Fruit fly (Drosophila melanogaster) whole organism, embryonic: Measurements from ENCODE around the gene Ppn.

Source experiments
- Atf3 ChIP-seq: fragments of 200-800 bp; sonication (Bioruptor generic); optimal IDR thresholded peaks from 3 replicates; lab custom pipeline; 2016; ENCODE audit warnings: missing biosample characterization, missing genetic modification characterization
- B-H1 ChIP-seq: fragments of 200-800 bp; sonication (Bioruptor generic); IDR thresholded peaks from 3 replicates; pipeline ENCODE4 v1.3.6; 2022; ENCODE audit warnings: missing biosample characterization, missing genetic modification characterization
- CG10147 ChIP-seq: fragments of 200-800 bp; sonication (Bioruptor generic); optimal IDR thresholded peaks from 2 replicates; lab custom pipeline; 2019; ENCODE audit warnings: missing biosample characterization, mild to moderate bottlenecking, missing genetic modification characterization, moderate library complexity
- CG10321 ChIP-seq: fragments of 200-800 bp; sonication (Bioruptor generic); IDR thresholded peaks from 2 replicates; pipeline ENCODE4 v1.3.6; 2022; ENCODE audit warnings: missing biosample characterization, missing genetic modification characterization
- CG10543 ChIP-seq: fragments of 200-800 bp; sonication (Bioruptor generic); optimal IDR thresholded peaks from 3 replicates; lab custom pipeline; 2017; ENCODE audit warnings: missing biosample characterization, mild to moderate bottlenecking, missing genetic modification characterization, moderate library complexity
- CG10959 ChIP-seq: fragments of 200-800 bp; sonication (Bioruptor generic); IDR thresholded peaks from 2 replicates; pipeline ENCODE4 v1.3.6; 2022; ENCODE audit warnings: missing biosample characterization, missing genetic modification characterization
- CG11085 ChIP-seq: fragments of 200-800 bp; sonication (Bioruptor generic); IDR thresholded peaks from 2 replicates; pipeline ENCODE4 v1.3.6; 2022; ENCODE audit warnings: missing biosample characterization, missing genetic modification characterization
- CG11456 ChIP-seq: fragments of 200-800 bp; sonication (Bioruptor generic); IDR thresholded peaks from 3 replicates; pipeline ENCODE4 v1.3.6; 2022; ENCODE audit warnings: missing biosample characterization, missing genetic modification characterization
- CG11696 ChIP-seq: fragments of 200-800 bp; sonication (Bioruptor generic); IDR thresholded peaks from 2 replicates; pipeline ENCODE4 v1.3.6; 2022; ENCODE audit warnings: missing biosample characterization, missing genetic modification characterization
- CG14710 ChIP-seq: fragments of 200-800 bp; sonication (Bioruptor generic); optimal IDR thresholded peaks from 3 replicates; lab custom pipeline; 2019; ENCODE audit warnings: missing biosample characterization, mild to moderate bottlenecking, missing genetic modification characterization, moderate library complexity
- CG3065 ChIP-seq: fragments of 200-800 bp; sonication (Bioruptor generic); optimal IDR thresholded peaks from 2 replicates; lab custom pipeline; 2016; ENCODE audit warnings: missing biosample characterization, missing genetic modification characterization
- CG7745 ChIP-seq: fragments of 200-800 bp; sonication (Bioruptor generic); optimal IDR thresholded peaks from 2 replicates; lab custom pipeline; 2018; ENCODE audit warnings: missing biosample characterization, mild to moderate bottlenecking, missing genetic modification characterization, moderate library complexity
- CG7987 ChIP-seq: fragments of 200-800 bp; sonication (Bioruptor generic); optimal IDR thresholded peaks from 2 replicates; lab custom pipeline; 2018; ENCODE audit warnings: missing biosample characterization, mild to moderate bottlenecking, missing genetic modification characterization, moderate library complexity
- CG8924 ChIP-seq: fragments of 200-800 bp; optimal IDR thresholded peaks from 3 replicates; lab custom pipeline; 2019; ENCODE audit warnings: missing biosample characterization, mild to moderate bottlenecking, missing genetic modification characterization, moderate library complexity
- CG9437 ChIP-seq: fragments of 200-800 bp; sonication (Bioruptor generic); optimal IDR thresholded peaks from 2 replicates; lab custom pipeline; 2018; ENCODE audit warnings: missing biosample characterization, mild to moderate bottlenecking, missing genetic modification characterization
- Dad ChIP-seq: fragments of 200-800 bp; sonication (Bioruptor generic); optimal IDR thresholded peaks from 3 replicates; lab custom pipeline; 2016; ENCODE audit warnings: missing biosample characterization, missing genetic modification characterization
- Dek ChIP-seq: fragments of 200-800 bp; sonication (Bioruptor generic); optimal IDR thresholded peaks from 3 replicates; lab custom pipeline; 2019; ENCODE audit warnings: missing biosample characterization, mild to moderate bottlenecking, missing genetic modification characterization, moderate library complexity
- Dip3 ChIP-seq: fragments of 200-800 bp; sonication (Bioruptor generic); optimal IDR thresholded peaks from 3 replicates; lab custom pipeline; 2016; ENCODE audit warnings: missing biosample characterization, missing genetic modification characterization
- Dp ChIP-seq: fragments of 200-800 bp; sonication (Bioruptor generic); optimal IDR thresholded peaks from 2 replicates; lab custom pipeline; 2018; ENCODE audit warnings: missing biosample characterization, mild to moderate bottlenecking, missing genetic modification characterization, moderate library complexity
- E2f2 ChIP-seq: fragments of 200-800 bp; sonication (Bioruptor generic); IDR thresholded peaks from 2 replicates; pipeline ENCODE4 v1.3.6; 2022; ENCODE audit warnings: missing biosample characterization, missing genetic modification characterization
- Elba2 ChIP-seq: fragments of 200-800 bp; sonication (Bioruptor generic); optimal IDR thresholded peaks from 3 replicates; lab custom pipeline; 2016; ENCODE audit warnings: missing biosample characterization, missing genetic modification characterization
- Fer2 ChIP-seq: fragments of 200-800 bp; sonication (Bioruptor generic); optimal IDR thresholded peaks from 2 replicates; lab custom pipeline; 2018; ENCODE audit warnings: missing biosample characterization, mild to moderate bottlenecking, missing genetic modification characterization, moderate library complexity
- Gsc ChIP-seq: fragments of 200-800 bp; sonication (Bioruptor generic); IDR thresholded peaks from 2 replicates; pipeline ENCODE4 v1.3.6; 2022; ENCODE audit warnings: missing biosample characterization, missing genetic modification characterization
- H15 ChIP-seq: fragments of 200-800 bp; sonication (Bioruptor generic); IDR thresholded peaks from 3 replicates; pipeline ENCODE4 v1.3.6; 2022; ENCODE audit warnings: missing biosample characterization, missing genetic modification characterization
- HHEX ChIP-seq: fragments of 200-800 bp; sonication (Bioruptor generic); optimal IDR thresholded peaks from 3 replicates; lab custom pipeline; 2017; ENCODE audit warnings: missing biosample characterization, mild to moderate bottlenecking, missing genetic modification characterization, missing genetic modification reagents
- HLH4C ChIP-seq: fragments of 200-800 bp; sonication (Bioruptor generic); IDR thresholded peaks from 3 replicates; pipeline ENCODE4 v1.3.6; 2022; ENCODE audit warnings: missing biosample characterization, missing genetic modification characterization; ENCODE audit not compliant: partially characterized antibody
- Jarid2 ChIP-seq: fragments of 200-800 bp; sonication (Bioruptor generic); optimal IDR thresholded peaks from 3 replicates; lab custom pipeline; 2017; ENCODE audit warnings: mild to moderate bottlenecking, missing biosample characterization, missing genetic modification reagents, missing genetic modification characterization
- Neu2 ChIP-seq: fragments of 200-800 bp; sonication (Bioruptor generic); optimal IDR thresholded peaks from 3 replicates; lab custom pipeline; 2016; ENCODE audit warnings: missing biosample characterization, missing genetic modification characterization, borderline replicate concordance
- Ravus ChIP-seq: fragments of 200-800 bp; sonication (Bioruptor generic); IDR thresholded peaks from 2 replicates; pipeline ENCODE4 v1.3.6; 2022; ENCODE audit warnings: missing biosample characterization, missing genetic modification characterization
- Rfx ChIP-seq: fragments of 200-800 bp; sonication (Bioruptor generic); IDR thresholded peaks from 2 replicates; pipeline ENCODE4 v1.3.6; 2022; ENCODE audit warnings: missing biosample characterization, missing genetic modification characterization
- Sry-δ ChIP-seq: fragments of 200-800 bp; sonication (Bioruptor generic); optimal IDR thresholded peaks from 2 replicates; lab custom pipeline; 2016; ENCODE audit warnings: missing biosample characterization, missing genetic modification characterization
- Vsx1 ChIP-seq: fragments of 200-800 bp; sonication (Bioruptor generic); optimal IDR thresholded peaks from 2 replicates; lab custom pipeline; 2017; ENCODE audit warnings: missing biosample characterization, mild to moderate bottlenecking, missing genetic modification characterization, missing genetic modification reagents
- ase ChIP-seq: fragments of 200-800 bp; sonication (Bioruptor generic); IDR thresholded peaks from 3 replicates; pipeline ENCODE4 v1.3.6; 2022; ENCODE audit warnings: missing biosample characterization, missing genetic modification characterization
- dimm ChIP-seq: fragments of 200-800 bp; sonication (Bioruptor generic); IDR thresholded peaks from 2 replicates; pipeline ENCODE4 v1.3.6; 2022; ENCODE audit warnings: missing biosample characterization, missing genetic modification characterization
- dmrt11E ChIP-seq: fragments of 200-800 bp; sonication (Bioruptor generic); optimal IDR thresholded peaks from 3 replicates; lab custom pipeline; 2018; ENCODE audit warnings: missing biosample characterization, mild to moderate bottlenecking, missing genetic modification characterization, moderate library complexity
- fd64A ChIP-seq: fragments of 200-800 bp; sonication (Bioruptor generic); optimal IDR thresholded peaks from 3 replicates; lab custom pipeline; 2018; ENCODE audit warnings: missing biosample characterization, mild to moderate bottlenecking, missing genetic modification characterization
- gcm ChIP-seq: fragments of 200-800 bp; sonication (Bioruptor generic); optimal IDR thresholded peaks from 2 replicates; lab custom pipeline; 2019; ENCODE audit warnings: missing biosample characterization, mild to moderate bottlenecking, missing genetic modification characterization, moderate library complexity
- hth ChIP-seq: fragments of >200 bp; optimal IDR thresholded peaks from 2 replicates; lab custom pipeline; 2017; ENCODE audit warnings: inconsistent platforms
- lab ChIP-seq: fragments of 200-800 bp; sonication (Bioruptor generic); optimal IDR thresholded peaks from 3 replicates; lab custom pipeline; 2017; ENCODE audit warnings: missing biosample characterization, missing genetic modification characterization, mild to moderate bottlenecking, moderate library complexity, missing genetic modification reagents
- lilli ChIP-seq: fragments of 200-800 bp; sonication (Bioruptor generic); optimal IDR thresholded peaks from 3 replicates; lab custom pipeline; 2016; ENCODE audit warnings: missing biosample characterization, missing genetic modification characterization
- lola ChIP-seq, 3 experiments: fragments of >200 bp in 2 of 3; fragments of 200-800 bp in 1 of 3; sonication (Bioruptor generic) in 1 of 3; optimal IDR thresholded peaks; 2 replicates each; lab custom pipeline; 2017 to 2019; ENCODE audit warnings: missing biosample characterization in 3 of 3, missing genetic modification characterization in 3 of 3, mild to moderate bottlenecking in 1 of 3, moderate library complexity in 1 of 3
- mam ChIP-seq: fragments of 200-800 bp; sonication (Bioruptor generic); optimal IDR thresholded peaks from 3 replicates; lab custom pipeline; 2016; ENCODE audit warnings: missing biosample characterization, missing genetic modification characterization
- nerfin-2 ChIP-seq: fragments of 200-800 bp; sonication (Bioruptor generic); IDR thresholded peaks from 2 replicates; pipeline ENCODE4 v1.3.6; 2022; ENCODE audit warnings: missing biosample characterization, missing genetic modification characterization; ENCODE audit not compliant: partially characterized antibody
- pita ChIP-seq: fragments of 200-800 bp; sonication (Bioruptor generic); optimal IDR thresholded peaks from 2 replicates; lab custom pipeline; 2017; ENCODE audit warnings: missing biosample characterization, mild to moderate bottlenecking, missing genetic modification characterization
- pum ChIP-seq: fragments of 200-800 bp; sonication (Bioruptor generic); optimal IDR thresholded peaks from 2 replicates; lab custom pipeline; 2016; ENCODE audit warnings: missing biosample characterization, missing genetic modification characterization
- shn ChIP-seq: fragments of 200-800 bp; sonication (Bioruptor generic); optimal IDR thresholded peaks from 3 replicates; lab custom pipeline; 2016; ENCODE audit warnings: missing biosample characterization, missing genetic modification characterization
- sim ChIP-seq: fragments of 200-800 bp; sonication (Bioruptor generic); IDR thresholded peaks from 2 replicates; pipeline ENCODE4 v1.3.6; 2022; ENCODE audit warnings: missing biosample characterization, missing genetic modification characterization
- stc ChIP-seq: fragments of 200-800 bp; sonication (Bioruptor generic); IDR thresholded peaks from 2 replicates; pipeline ENCODE4 v1.3.6; 2022; ENCODE audit warnings: missing biosample characterization, missing genetic modification characterization
- tx ChIP-seq: fragments of 200-800 bp; sonication (Bioruptor generic); optimal IDR thresholded peaks from 2 replicates; lab custom pipeline; 2016; ENCODE audit warnings: missing biosample characterization, missing genetic modification characterization

Gene Ppn

dm6 chr3R:28585076-28585821 lies 45.1 kb upstream of the Ppn start, which contains the start of gene fkh (continued):
- TF ChIP-seq dimm (GFP tag; lab: Robert Waterston, UW), result peak; percentile 26; the same call in 1 of the 2 replicates
- TF ChIP-seq HHEX (GFP tag; lab: Kevin White, UChicago), result peak; percentile 99
- TF ChIP-seq fd64A (GFP tag; lab: Kevin White, UChicago), result peak; percentile 98
- peak; percentile 95 for TF ChIP-seq Rfx
- peak; percentile 65 for TF ChIP-seq Atf3 (GFP tag; lab: Kevin White, UChicago)
- TF ChIP-seq shn (GFP tag; lab: Kevin White, UChicago), result peak; percentile 84
- TF ChIP-seq CG11085 (GFP tag; lab: Robert Waterston, UW), result peak; percentile 36; the same call in 1 of the 2 replicates
- TF ChIP-seq CG9437 (GFP tag; lab: Kevin White, UChicago), result peak; percentile 42
- TF ChIP-seq Jarid2 (GFP tag; lab: Kevin White, UChicago), result peak; percentile 91
- peak; percentile 67 for TF ChIP-seq CG11696 (GFP tag; lab: Robert Waterston, UW)
- TF ChIP-seq Vsx1 (GFP tag; lab: Kevin White, UChicago), result peak; percentile 97
- peak; percentile 99 for TF ChIP-seq lab
- TF ChIP-seq nerfin-2, result 0 out of 2 replicates have a peak, but pooled peaks have one; percentile 22
- peak; percentile 87 for TF ChIP-seq CG10321 (GFP tag; lab: Robert Waterston, UW)
- TF ChIP-seq HLH4C (GFP tag; lab: Robert Waterston, UW), result no peak
- peak; percentile 90 for TF ChIP-seq gcm (GFP tag; lab: Kevin White, UChicago)
- no peak for TF ChIP-seq H15
- peak; percentile 57 for TF ChIP-seq CG8924
- peak; percentile 93 for TF ChIP-seq Neu2 (GFP tag; lab: Kevin White, UChicago)
- TF ChIP-seq E2f2, result peak; percentile 72; the same call in 1 of the 2 replicates
- no peak; the same call in 2 of the 3 replicates for TF ChIP-seq ase (GFP tag; lab: Robert Waterston, UW)
- TF ChIP-seq sim (GFP tag; lab: Robert Waterston, UW), result peak; percentile 85
- peak; percentile 69 for TF ChIP-seq CG7745 (tag; lab: Kevin White, UChicago)
- peak; percentile 39 for TF ChIP-seq CG10147 (GFP tag; lab: Kevin White, UChicago)
- no peak for TF ChIP-seq Ravus
- peak; percentile 74 for TF ChIP-seq stc (GFP tag; lab: Robert Waterston, UW)
- peak; percentile 83 for TF ChIP-seq mam (GFP tag; lab: Kevin White, UChicago)
- peak; percentile 90 for TF ChIP-seq CG3065
- TF ChIP-seq CG14710 (tag; lab: Kevin White, UChicago), result peak; percentile 79
- TF ChIP-seq Gsc, result no peak
- peak; percentile 52 for TF ChIP-seq dmrt11E (tag; lab: Kevin White, UChicago)
- peak; percentile 79 for TF ChIP-seq Fer2 (tag; lab: Kevin White, UChicago)
- no peak for TF ChIP-seq hth (lab: Kevin White, UChicago)
- TF ChIP-seq Dp, result peak; percentile 9
- TF ChIP-seq Dad (GFP tag; lab: Kevin White, UChicago), result peak; percentile 85
- TF ChIP-seq CG7987, result peak; percentile 98
- 0 out of 2 replicates have a peak, but pooled peaks have one; percentile 34 for TF ChIP-seq CG10959 (GFP tag; lab: Robert Waterston, UW)
- TF ChIP-seq Dek, result no peak
- no peak for TF ChIP-seq Elba2
- TF ChIP-seq CG11456, result peak; percentile 82
- peak; percentile 67 for TF ChIP-seq Sry-δ (GFP tag; lab: Kevin White, UChicago)
- TF ChIP-seq Dip3 (GFP tag; lab: Kevin White, UChicago), result peak; percentile 89
- peak; percentile 77 for TF ChIP-seq pum (GFP tag; lab: Kevin White, UChicago)
- no peak for TF ChIP-seq pita (GFP tag; lab: Kevin White, UChicago)
- TF ChIP-seq tx (GFP tag; lab: Kevin White, UChicago), result peak; percentile 78
- peak; percentile 40; the same call in 1 of the 3 replicates for TF ChIP-seq B-H1 (GFP tag; lab: Robert Waterston, UW)
- TF ChIP-seq CG10543 (GFP tag; lab: Kevin White, UChicago), result peak; percentile 99
- peak; percentile 64 for TF ChIP-seq lilli (GFP tag; lab: Kevin White, UChicago)
- TF ChIP-seq lola (GFP tag; optimal IDR thresholded peaks at IDR 0.05; lab: Kevin White, UChicago), result peak in 1 of 3 experiments; percentile 70
